Worm (Caenorhabditis elegans): ENCODE data around the gene Y73B6BL.44.
A peak's percentile ranks its signal among the peaks of the same experiment; 100 is the strongest.

Y73B6BL.44 gene

ce11 chrIV:6496103-6496502 lies 2.7 kb downstream of the Y73B6BL.44 start:
- no peak for TF ChIP-seq duxl-1 (tag; optimal IDR thresholded peaks at IDR 0.05; ENCODE audit: poor library complexity)
- no peak for TF ChIP-seq ceh-44 (GFP tag; IDR thresholded peaks at IDR 0.05)
- TF ChIP-seq lin-39 (tag; optimal IDR thresholded peaks at IDR 0.05), result no peak
- TF ChIP-seq F26F4.8 (GFP tag; conservative IDR thresholded peaks at IDR 0.05), result no peak
- TF ChIP-seq cey-2 (tag; optimal IDR thresholded peaks at IDR 0.05; ENCODE audit: borderline replicate concordance, insufficient read depth), result no peak
- no peak for TF ChIP-seq lin-38 (GFP tag; IDR thresholded peaks at IDR 0.05)
- TF ChIP-seq hlh-11 (tag; optimal IDR thresholded peaks at IDR 0.05), result no peak
- TF ChIP-seq daf-19 (GFP tag; conservative IDR thresholded peaks at IDR 0.05), result no peak
- TF ChIP-seq lin-13 (GFP tag; optimal IDR thresholded peaks at IDR 0.05), result no peak
- TF ChIP-seq lin-29 (GFP tag; IDR thresholded peaks at IDR 0.05), result no peak
- no peak for TF ChIP-seq daf-8 (GFP tag; IDR thresholded peaks at IDR 0.05)

ce11 chrIV:6500433-6500832 lies 7.0 kb downstream of the Y73B6BL.44 start:
- no peak for TF ChIP-seq daf-19 (GFP tag; conservative IDR thresholded peaks at IDR 0.05)
- peak in 1 of 2 experiments; percentile 96 for TF ChIP-seq unc-62 (GFP tag; optimal IDR thresholded peaks at IDR 0.05 in 1 of 2)
- TF ChIP-seq unc-62 (tag; optimal IDR thresholded peaks at IDR 0.05), result no peak
- no peak for TF ChIP-seq ceh-20 (GFP tag; IDR thresholded peaks at IDR 0.05)

- no peak for TF ChIP-seq unc-62 (GFP tag; optimal IDR thresholded peaks at IDR 0.05 in 1 of 2)
- no peak for TF ChIP-seq unc-62 (tag; optimal IDR thresholded peaks at IDR 0.05)
- TF ChIP-seq sdz-12 (GFP tag; optimal IDR thresholded peaks at IDR 0.05), result no peak
- TF ChIP-seq pha-4 (GFP tag; IDR thresholded peaks at IDR 0.05), result no peak
- peak; percentile 92 for TF ChIP-seq pha-4 (tag; optimal IDR thresholded peaks at IDR 0.05)
- TF ChIP-seq daf-16 (GFP tag; optimal IDR thresholded peaks at IDR 0.05), result no peak
- peak; percentile 100 for TF ChIP-seq daf-16 (tag; optimal IDR thresholded peaks at IDR 0.05)
- TF ChIP-seq ceh-32 (tag; optimal IDR thresholded peaks at IDR 0.05; ENCODE audit: poor library complexity), result no peak
- TF ChIP-seq hlh-30 (tag; optimal IDR thresholded peaks at IDR 0.05; ENCODE audit: insufficient read depth), result peak; percentile 30
- peak; percentile 91 for TF ChIP-seq dve-1 (tag; optimal IDR thresholded peaks at IDR 0.05; ENCODE audit: insufficient read depth)
- peak in 1 of 2 experiments; percentile 6 for TF ChIP-seq lsy-2 (tag; optimal IDR thresholded peaks at IDR 0.05)
- TF ChIP-seq nhr-28 (tag; optimal IDR thresholded peaks at IDR 0.05), result peak; percentile 29
- TF ChIP-seq mep-1 (tag; optimal IDR thresholded peaks at IDR 0.05), result peak; percentile 13
These were observed 7.4 kb downstream of the Y73B6BL.44 start for ce11 chrIV:6500843-6501242.

ce11 chrIV:6501277-6501676 lies 7.9 kb downstream of the Y73B6BL.44 start:
- peak; percentile 81 for TF ChIP-seq snpc-1.2 (GFP tag; IDR thresholded peaks at IDR 0.05)

ce11 chrIV:6502725-6503124 lies 9.3 kb downstream of the Y73B6BL.44 start:
- TF ChIP-seq daf-16 (GFP tag; optimal IDR thresholded peaks at IDR 0.05), result no peak
- peak; percentile 92 for TF ChIP-seq daf-16 (tag; optimal IDR thresholded peaks at IDR 0.05)
- TF ChIP-seq nhr-28 (tag; optimal IDR thresholded peaks at IDR 0.05), result peak; percentile 16
- peak; percentile 75 for TF ChIP-seq pqm-1 (tag; optimal IDR thresholded peaks at IDR 0.05)
- TF ChIP-seq madf-5 (GFP tag; IDR thresholded peaks at IDR 0.05), result no peak
- TF ChIP-seq dve-1 (tag; optimal IDR thresholded peaks at IDR 0.05; ENCODE audit: insufficient read depth), result peak; percentile 74

- TF ChIP-seq lin-13 (GFP tag; optimal IDR thresholded peaks at IDR 0.05), result no peak
- TF ChIP-seq nhr-11 (tag; optimal IDR thresholded peaks at IDR 0.05), result no peak
- no peak for TF ChIP-seq mdl-1 (tag; optimal IDR thresholded peaks at IDR 0.05)
- TF ChIP-seq daf-16 (GFP tag; optimal IDR thresholded peaks at IDR 0.05), result no peak
- peak; percentile 81 for TF ChIP-seq daf-16 (tag; optimal IDR thresholded peaks at IDR 0.05)
These were observed 13.0 kb downstream of the Y73B6BL.44 start, which contains the start of gene pqn-89 for ce11 chrIV:6506424-6506823. Gene pqn-89, plus strand, starts transcription at chrIV:6506724.
